Worm (Caenorhabditis elegans): ENCODE measurements around the gene T04F3.3.
A peak's percentile ranks its signal among the peaks of the same experiment; 100 is the strongest.

Gene T04F3.3

DNA sequence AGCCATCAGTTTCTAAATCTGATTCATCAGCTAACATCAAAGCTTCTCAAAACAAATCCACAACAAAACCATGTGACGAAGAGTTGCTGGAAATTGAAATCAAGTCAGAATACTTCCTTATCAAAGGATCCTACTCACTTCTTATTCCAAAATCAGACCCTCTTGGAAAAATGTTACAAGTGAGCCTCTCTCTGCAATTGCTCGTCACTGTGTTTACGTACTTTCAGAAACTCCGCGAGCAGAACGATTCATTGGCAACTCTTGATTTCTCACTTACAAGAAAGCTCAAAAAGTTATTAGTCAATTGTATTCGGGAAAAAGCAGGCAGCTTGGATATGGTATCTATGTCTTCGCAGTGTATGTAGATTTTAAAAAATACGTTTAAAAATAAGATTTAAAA lies 7.3 kb upstream of the T04F3.3 start:
- TF ChIP-seq unc-39 (tag; optimal IDR thresholded peaks at IDR 0.05) (no peak), dmd-6 (GFP tag; IDR thresholded peaks at IDR 0.05) (no peak), nhr-10 (tag; optimal IDR thresholded peaks at IDR 0.05) (no peak), mdt-29 (GFP tag; IDR thresholded peaks at IDR 0.05) (no peak), hmg-1.1 (GFP tag; IDR thresholded peaks at IDR 0.05) (no peak), egl-27 (tag; optimal IDR thresholded peaks at IDR 0.05) (no peak), rbr-2 (tag; optimal IDR thresholded peaks at IDR 0.05) (no peak), zfp-2 (tag; optimal IDR thresholded peaks at IDR 0.05) (no peak), ces-1 (GFP tag; optimal IDR thresholded peaks at IDR 0.05) (no peak), lin-39 (tag; optimal IDR thresholded peaks at IDR 0.05) (no peak)

DNA sequence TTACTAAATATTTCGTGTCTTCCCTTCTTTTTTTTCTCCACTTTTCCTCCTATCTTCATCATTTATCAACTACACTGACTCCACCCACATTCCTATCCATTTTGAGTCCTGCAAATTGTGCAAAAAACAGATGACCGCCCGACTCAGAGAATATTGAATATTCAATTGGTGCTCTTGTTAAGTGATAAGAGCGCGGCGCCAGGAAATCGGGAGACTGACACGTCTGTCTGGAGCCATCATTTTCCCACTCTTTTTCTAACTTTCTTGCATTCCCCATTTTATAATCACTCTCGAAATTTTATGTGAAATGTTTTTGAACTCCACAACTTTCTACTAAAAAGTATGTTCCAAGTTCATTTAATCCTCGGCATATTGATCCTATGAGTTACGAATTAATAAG lies 2.9 kb upstream of the T04F3.3 start:
- TF ChIP-seq lim-7 (GFP tag; IDR thresholded peaks at IDR 0.05): no peak
- TF ChIP-seq php-3 (GFP tag; IDR thresholded peaks at IDR 0.05): no peak
- no peak for TF ChIP-seq zag-1 (tag; optimal IDR thresholded peaks at IDR 0.05)
- no peak for TF ChIP-seq lsy-2 (tag; optimal IDR thresholded peaks at IDR 0.05)
- TF ChIP-seq hlh-11 (tag; optimal IDR thresholded peaks at IDR 0.05): peak; percentile 51
- peak; percentile 14 for TF ChIP-seq dve-1 (tag; optimal IDR thresholded peaks at IDR 0.05; ENCODE audit: insufficient read depth)
- no peak for TF ChIP-seq ceh-28 (tag; optimal IDR thresholded peaks at IDR 0.05)
- peak; percentile 55 for TF ChIP-seq nhr-28 (tag; optimal IDR thresholded peaks at IDR 0.05)
- TF ChIP-seq attf-4 (tag; optimal IDR thresholded peaks at IDR 0.05): no peak
- no peak for TF ChIP-seq ama-1 (optimal IDR thresholded peaks at IDR 0.05)
- TF ChIP-seq egl-27 (tag; optimal IDR thresholded peaks at IDR 0.05): no peak
- TF ChIP-seq dmd-6 (GFP tag; IDR thresholded peaks at IDR 0.05): peak; percentile 70
- TF ChIP-seq F49E8.2 (tag; optimal IDR thresholded peaks at IDR 0.05; ENCODE audit: borderline replicate concordance): no peak
- no peak for TF ChIP-seq nhr-76 (tag; optimal IDR thresholded peaks at IDR 0.05)
- no peak for TF ChIP-seq ceh-20 (GFP tag; IDR thresholded peaks at IDR 0.05)
- TF ChIP-seq aly-2 (tag; optimal IDR thresholded peaks at IDR 0.05): no peak
- TF ChIP-seq mdl-1 (tag; optimal IDR thresholded peaks at IDR 0.05): no peak
- TF ChIP-seq nhr-77 (tag; optimal IDR thresholded peaks at IDR 0.05): no peak
- TF ChIP-seq F44E2.7 (GFP tag; IDR thresholded peaks at IDR 0.05): no peak

ce11 chrV:11757358-11757757 lies 1.4 kb upstream of the T04F3.3 start, which contains the start of gene smoc-1:
Gene smoc-1 (plus strand): TSS chrV:11757658.
- TF ChIP-seq daf-19 (GFP tag; conservative IDR thresholded peaks at IDR 0.05) (no peak), mxl-2 (GFP tag; conservative IDR thresholded peaks at IDR 0.05) (no peak), ces-1 (GFP tag; optimal IDR thresholded peaks at IDR 0.05) (peak; percentile 6)

- TF ChIP-seq nhr-6 (tag; optimal IDR thresholded peaks at IDR 0.05): no peak
- TF ChIP-seq snpc-4 (tag; optimal IDR thresholded peaks at IDR 0.05): no peak
- TF ChIP-seq fos-1 (tag; optimal IDR thresholded peaks at IDR 0.05): no peak
- no peak for TF ChIP-seq zag-1 (tag; optimal IDR thresholded peaks at IDR 0.05)
- no peak for TF ChIP-seq T26A8.4 (GFP tag; IDR thresholded peaks at IDR 0.05)
- TF ChIP-seq Y105C5A.15 (GFP tag; IDR thresholded peaks at IDR 0.05): no peak
- TF ChIP-seq jun-1 (tag; optimal IDR thresholded peaks at IDR 0.05): no peak
- TF ChIP-seq ceh-82 (tag; optimal IDR thresholded peaks at IDR 0.05): no peak
- no peak for TF ChIP-seq nhr-11 (tag; optimal IDR thresholded peaks at IDR 0.05)
- TF ChIP-seq mep-1 (tag; optimal IDR thresholded peaks at IDR 0.05): no peak
Measured at ce11 chrV:11760371-11760770, 1.6 kb downstream of the T04F3.3 start, which contains the start of gene T04F3.5. Gene T04F3.5 (plus strand): TSS chrV:11760671.

DNA sequence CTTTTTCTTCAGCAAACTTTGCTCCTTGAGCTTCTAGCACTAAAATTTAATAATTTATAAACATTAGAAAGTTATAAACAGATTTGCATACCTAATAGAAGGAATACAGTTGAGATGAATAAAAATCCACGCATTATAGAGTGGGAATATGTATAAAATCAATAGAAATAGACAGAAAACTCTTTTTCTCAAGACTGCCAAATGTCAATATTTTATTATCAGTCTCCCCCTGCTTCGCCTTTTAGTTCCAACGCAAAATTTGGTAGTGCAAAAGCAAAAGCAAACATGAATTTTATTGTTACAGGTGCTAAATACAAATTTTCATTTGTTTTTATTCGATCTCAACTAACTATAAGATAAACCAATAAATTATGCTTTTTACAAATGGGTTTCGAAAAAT lies 4.1 kb downstream of the T04F3.3 start, which contains the start of gene T04F3.4:
Gene T04F3.4 (minus strand): TSS at position 187 of the 400 bp plus-strand sequence.
- TF ChIP-seq lsy-2 (tag; optimal IDR thresholded peaks at IDR 0.05) (peak in 1 of 2 experiments; percentile 55), dve-1 (tag; optimal IDR thresholded peaks at IDR 0.05; ENCODE audit: insufficient read depth) (peak; percentile 23), lin-38 (GFP tag; IDR thresholded peaks at IDR 0.05) (peak; percentile 31; the same call in 1 of the 2 replicates), F44E2.7 (GFP tag; IDR thresholded peaks at IDR 0.05) (no peak), mxl-2 (GFP tag; conservative IDR thresholded peaks at IDR 0.05) (no peak), madf-5 (GFP tag; IDR thresholded peaks at IDR 0.05) (no peak), tag-97 (GFP tag; IDR thresholded peaks at IDR 0.05) (no peak), vab-7 (GFP tag; IDR thresholded peaks at IDR 0.05) (no peak), ZK337.2 (GFP tag; IDR thresholded peaks at IDR 0.05) (no peak), ceh-44 (GFP tag; IDR thresholded peaks at IDR 0.05) (no peak), zfp-3 (GFP tag; conservative IDR thresholded peaks at IDR 0.05) (0 out of 2 replicates have a peak, but pooled peaks have one; percentile 58), T20F7.1 (GFP tag; optimal IDR thresholded peaks at IDR 0.05) (peak; percentile 13), pqm-1 (tag; optimal IDR thresholded peaks at IDR 0.05) (peak; percentile 28), unc-130 (GFP tag; optimal IDR thresholded peaks at IDR 0.05) (no peak)
